Worm (Caenorhabditis elegans) whole organism, young adult: Measurements from ENCODE around the gene srsx-33.

Source experiments
- B0019.2 ChIP-seq: fragments of 200-800 bp; sonication (Bioruptor generic); conservative IDR thresholded peaks from 2 replicates; pipeline ENCODE4 v1.3.6; 2022; ENCODE audit warnings: missing genetic modification reagents, missing genetic modification characterization, missing compliant biosample characterization
- C06A6.2 ChIP-seq: fragments of 200-800 bp; sonication (Bioruptor generic); conservative IDR thresholded peaks from 2 replicates; pipeline ENCODE4 v1.3.6; 2022; ENCODE audit warnings: missing genetic modification characterization, missing compliant biosample characterization
- F39B2.1 ChIP-seq: fragments of 200-800 bp; sonication (Bioruptor generic); IDR thresholded peaks from 2 replicates; pipeline ENCODE4 v1.3.6; 2022; ENCODE audit warnings: missing genetic modification reagents, missing genetic modification characterization, missing compliant biosample characterization
- F49E8.2 ChIP-seq: sonication (generic microtip); optimal IDR thresholded peaks from 3 replicates; lab custom pipeline; 2017; ENCODE audit warnings: missing genetic modification characterization, mild to moderate bottlenecking, missing compliant biosample characterization, antibody characterized with exemption, moderate library complexity; ENCODE audit not compliant: insufficient read depth
- F55B11.4 ChIP-seq: sonication (generic microtip); optimal IDR thresholded peaks from 2 replicates; lab custom pipeline; 2016; ENCODE audit warnings: missing compliant biosample characterization, missing genetic modification characterization, borderline replicate concordance; ENCODE audit not compliant: insufficient read depth
- K11D2.4 ChIP-seq: fragments of 200-800 bp; sonication (Bioruptor generic); IDR thresholded peaks from 2 replicates; pipeline ENCODE4 v1.3.6; 2022; ENCODE audit warnings: missing genetic modification reagents, missing genetic modification characterization, missing compliant biosample characterization
- T07F8.4 ChIP-seq: sonication (generic microtip); optimal IDR thresholded peaks from 2 replicates; lab custom pipeline; 2016; ENCODE audit warnings: mild to moderate bottlenecking, missing genetic modification characterization, moderate library complexity, missing compliant biosample characterization
- Y53G8AR.9 ChIP-seq: fragments of 200-800 bp; sonication (Bioruptor generic); conservative IDR thresholded peaks from 2 replicates; pipeline ENCODE4 v1.3.6; 2022; ENCODE audit warnings: missing genetic modification reagents, missing genetic modification characterization, missing compliant biosample characterization
- Y56A3A.18 ChIP-seq: fragments of 200-800 bp; sonication (Bioruptor generic); IDR thresholded peaks from 2 replicates; pipeline ENCODE4 v1.3.6; 2022; ENCODE audit warnings: missing genetic modification reagents, missing genetic modification characterization, missing compliant biosample characterization
- ZK185.1 ChIP-seq: sonication (generic microtip); optimal IDR thresholded peaks from 2 replicates; lab custom pipeline; 2016; ENCODE audit warnings: mild to moderate bottlenecking, missing genetic modification characterization, missing compliant biosample characterization; ENCODE audit not compliant: poor library complexity, severe bottlenecking
- aptf-2 ChIP-seq: fragments of 200-800 bp; sonication (Bioruptor generic); conservative IDR thresholded peaks from 2 replicates; pipeline ENCODE4 v1.3.6; 2022; ENCODE audit warnings: missing genetic modification reagents, missing genetic modification characterization, missing compliant biosample characterization
- athp-1 ChIP-seq: sonication (generic microtip); optimal IDR thresholded peaks from 2 replicates; lab custom pipeline; 2017; ENCODE audit warnings: mild to moderate bottlenecking, missing genetic modification characterization, missing compliant biosample characterization
- bed-1 ChIP-seq: fragments of 200-800 bp; sonication (Bioruptor generic); IDR thresholded peaks from 2 replicates; pipeline ENCODE4 v1.3.6; 2022; ENCODE audit warnings: missing genetic modification reagents, missing genetic modification characterization, missing compliant biosample characterization
- ccch-3 ChIP-seq: fragments of 200-800 bp; sonication (Bioruptor generic); optimal IDR thresholded peaks from 2 replicates; lab custom pipeline; 2018; ENCODE audit warnings: mild to moderate bottlenecking, missing genetic modification characterization, missing compliant biosample characterization
- ceh-58 ChIP-seq: fragments of 200-800 bp; sonication (Bioruptor generic); IDR thresholded peaks from 2 replicates; pipeline ENCODE4 v1.3.6; 2022; ENCODE audit warnings: missing genetic modification characterization, missing compliant biosample characterization
- ceh-79 ChIP-seq: sonication (generic microtip); optimal IDR thresholded peaks from 2 replicates; lab custom pipeline; 2017; ENCODE audit warnings: mild to moderate bottlenecking, missing genetic modification characterization, missing compliant biosample characterization
- ceh-91 ChIP-seq: fragments of 200-800 bp; sonication (Bioruptor generic); IDR thresholded peaks from 2 replicates; pipeline ENCODE4 v1.3.6; 2022; ENCODE audit warnings: missing genetic modification reagents, missing genetic modification characterization, missing compliant biosample characterization
- chd-7 ChIP-seq: sonication (generic microtip); optimal IDR thresholded peaks from 2 replicates; lab custom pipeline; 2016; ENCODE audit warnings: mild to moderate bottlenecking, missing genetic modification characterization, moderate library complexity, missing compliant biosample characterization
- dpff-1 ChIP-seq: sonication (generic microtip); optimal IDR thresholded peaks from 2 replicates; lab custom pipeline; 2017; ENCODE audit warnings: mild to moderate bottlenecking, missing genetic modification characterization, missing compliant biosample characterization
- egl-18 ChIP-seq: fragments of 200-800 bp; sonication (Bioruptor generic); IDR thresholded peaks from 2 replicates; pipeline ENCODE4 v1.3.6; 2022; ENCODE audit warnings: missing genetic modification reagents, missing genetic modification characterization, missing compliant biosample characterization
- egl-44 ChIP-seq: fragments of 200-800 bp; sonication (Bioruptor generic); IDR thresholded peaks from 2 replicates; pipeline ENCODE4 v1.3.6; 2022; ENCODE audit warnings: missing genetic modification reagents, missing genetic modification characterization, missing compliant biosample characterization
- fkh-3 ChIP-seq: sonication (generic microtip); optimal IDR thresholded peaks from 2 replicates; lab custom pipeline; 2016; ENCODE audit warnings: mild to moderate bottlenecking, missing genetic modification characterization, missing compliant biosample characterization
- hlh-12 ChIP-seq: sonication (generic microtip); optimal IDR thresholded peaks from 2 replicates; lab custom pipeline; 2016; ENCODE audit warnings: missing genetic modification characterization, missing compliant biosample characterization
- hmg-1.2 ChIP-seq: fragments of 200-800 bp; sonication (Bioruptor generic); IDR thresholded peaks from 2 replicates; pipeline ENCODE4 v1.3.6; 2022; ENCODE audit warnings: missing genetic modification reagents, missing genetic modification characterization, missing compliant biosample characterization
- lin-54 ChIP-seq: fragments of 200-800 bp; sonication (Bioruptor generic); optimal IDR thresholded peaks from 2 replicates; lab custom pipeline; 2018; ENCODE audit warnings: mild to moderate bottlenecking, missing genetic modification characterization, missing compliant biosample characterization
- madf-8 ChIP-seq: fragments of 200-800 bp; sonication (Bioruptor generic); conservative IDR thresholded peaks from 2 replicates; pipeline ENCODE4 v1.3.6; 2022; ENCODE audit warnings: missing genetic modification reagents, missing genetic modification characterization, missing compliant biosample characterization
- mcd-1 ChIP-seq: fragments of 200-800 bp; sonication (Bioruptor generic); IDR thresholded peaks from 2 replicates; pipeline ENCODE4 v1.3.6; 2022; ENCODE audit warnings: missing genetic modification reagents, missing genetic modification characterization, missing compliant biosample characterization
- mes-4 ChIP-seq: sonication (generic microtip); optimal IDR thresholded peaks from 2 replicates; lab custom pipeline; 2016; ENCODE audit warnings: missing genotype, missing genetic modification characterization, missing compliant biosample characterization
- nfyb-1 ChIP-seq: fragments of 200-800 bp; sonication (Bioruptor generic); IDR thresholded peaks from 2 replicates; pipeline ENCODE4 v1.3.6; 2022; ENCODE audit warnings: missing genetic modification reagents, missing genetic modification characterization, missing compliant biosample characterization
- nhr-80 ChIP-seq: sonication (generic microtip); optimal IDR thresholded peaks from 2 replicates; lab custom pipeline; 2016; ENCODE audit warnings: missing genetic modification characterization, missing compliant biosample characterization
- sdz-38 ChIP-seq: sonication (generic microtip); optimal IDR thresholded peaks from 2 replicates; lab custom pipeline; 2016; ENCODE audit warnings: missing genotype, missing genetic modification characterization, missing compliant biosample characterization
- snpc-1.1 ChIP-seq: sonication (generic microtip); optimal IDR thresholded peaks from 2 replicates; lab custom pipeline; 2017; ENCODE audit warnings: missing genetic modification characterization, mild to moderate bottlenecking, missing compliant biosample characterization, antibody characterized with exemption, moderate library complexity, missing genotype, missing genetic modification reagents; ENCODE audit not compliant: insufficient read depth
- snpc-4 ChIP-seq, 5 experiments: fragments of 150-350 bp in 1 of 5; sonication (generic microtip) in 4 of 5; optimal IDR thresholded peaks; 2 replicates each; lab custom pipeline; 2014 to 2018; ENCODE audit warnings: missing genetic modification characterization in 5 of 5, missing biosample characterization in 3 of 5, antibody characterized with exemption in 2 of 5, mild to moderate bottlenecking in 2 of 5, missing compliant biosample characterization in 2 of 5, missing genotype in 2 of 5, moderate library complexity in 2 of 5, missing genetic modification reagents in 1 of 5
- somi-1 ChIP-seq: fragments of 200-800 bp; sonication (Bioruptor generic); optimal IDR thresholded peaks from 2 replicates; lab custom pipeline; 2018; ENCODE audit warnings: mild to moderate bottlenecking, missing genetic modification characterization, missing compliant biosample characterization
- sptf-2 ChIP-seq: fragments of 200-800 bp; sonication (Bioruptor generic); optimal IDR thresholded peaks from 2 replicates; lab custom pipeline; 2018; ENCODE audit warnings: mild to moderate bottlenecking, missing genetic modification characterization, missing compliant biosample characterization
- unc-130 ChIP-seq: sonication (generic microtip); optimal IDR thresholded peaks from 2 replicates; lab custom pipeline; 2016; ENCODE audit warnings: missing genetic modification reagents, missing genetic modification characterization, missing compliant biosample characterization
- zfh-2 ChIP-seq: fragments of 200-800 bp; sonication (Bioruptor generic); conservative IDR thresholded peaks from 2 replicates; pipeline ENCODE4 v1.3.6; 2022; ENCODE audit warnings: missing genetic modification reagents, missing genetic modification characterization, missing compliant biosample characterization
- zim-3 ChIP-seq: sonication (generic microtip); optimal IDR thresholded peaks from 2 replicates; lab custom pipeline; 2017; ENCODE audit warnings: mild to moderate bottlenecking, missing genetic modification characterization, moderate library complexity, missing compliant biosample characterization
- ztf-18 ChIP-seq: sonication (generic microtip); optimal IDR thresholded peaks from 2 replicates; lab custom pipeline; 2016; ENCODE audit warnings: missing genotype, mild to moderate bottlenecking, missing genetic modification characterization, missing compliant biosample characterization

srsx-33 gene

DNA sequence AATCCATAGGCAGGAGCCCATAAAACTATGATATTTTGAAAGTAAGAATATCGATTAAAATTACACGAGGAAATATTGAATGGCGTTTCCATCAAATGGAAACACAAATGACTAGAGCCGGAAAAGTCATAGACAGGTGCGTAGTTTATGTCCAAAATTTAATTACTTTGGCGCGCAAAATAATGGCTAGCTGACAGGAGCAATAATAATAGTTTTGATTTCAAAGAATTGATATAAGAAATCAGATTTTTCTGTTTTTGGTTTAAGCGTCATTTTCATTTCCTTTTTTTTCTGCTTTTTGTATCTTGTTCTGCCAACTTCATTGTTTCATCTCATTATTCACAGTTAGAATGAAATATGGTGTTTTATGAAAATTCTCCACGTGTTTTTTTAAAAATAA is 10.7 kb upstream of the srsx-33 start, which contains the start of gene F07B10.4 (continued):
- TF ChIP-seq F39B2.1 (GFP tag; lab: Robert Waterston, UW), result no peak
- no peak for TF ChIP-seq nfyb-1

DNA sequence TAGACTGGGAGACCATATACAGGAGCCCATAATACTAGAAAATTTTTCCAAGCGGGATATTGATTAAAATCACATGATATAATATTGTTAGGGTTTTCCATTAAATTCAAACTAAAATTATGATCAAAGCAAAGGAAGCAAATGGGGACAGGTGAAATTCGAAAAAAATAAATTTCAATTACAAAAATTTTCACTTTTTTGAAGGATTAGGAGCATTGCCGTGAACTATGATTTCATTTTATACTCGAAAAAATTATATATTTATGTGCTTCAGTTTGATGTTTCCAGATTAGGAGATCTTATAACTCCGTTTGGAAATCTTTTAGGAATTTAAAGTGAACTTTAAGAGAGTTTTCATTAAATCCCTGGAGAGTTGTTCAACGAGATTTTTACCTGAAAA is 8.3 kb upstream of the srsx-33 start, which contains the start of gene F07B10.7:
Gene F07B10.7, minus strand, starts transcription at position 101 of the 400 bp plus-strand sequence.
- TF ChIP-seq mes-4 (tag; lab: Kevin White, UChicago) (no peak), ceh-79 (no peak), C06A6.2 (GFP tag; lab: Robert Waterston, UW) (no peak), zfh-2 (no peak), dpff-1 (tag; lab: Kevin White, UChicago) (no peak)

DNA sequence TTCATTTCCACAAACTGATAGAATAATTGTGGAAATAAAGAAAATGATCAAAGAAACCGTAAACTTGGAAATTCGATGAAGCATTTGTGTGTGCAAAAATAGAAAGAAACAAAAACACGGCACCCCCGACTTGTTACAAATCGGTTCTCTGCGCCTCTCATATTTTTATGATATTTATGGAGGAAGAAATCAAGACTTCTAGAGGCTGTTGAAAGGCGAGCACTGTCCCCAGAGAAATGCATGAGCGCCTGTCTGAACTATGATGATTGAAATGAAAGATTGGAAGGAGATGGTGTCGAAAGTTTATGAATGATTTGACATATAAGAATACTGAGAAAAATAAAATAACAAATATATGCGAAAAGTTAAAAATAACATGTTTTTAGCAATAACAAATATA is 6.6 kb upstream of the srsx-33 start, which contains the start of gene lgc-36:
Gene lgc-36, minus strand, starts transcription at position 101 of the 400 bp plus-strand sequence.
- TF ChIP-seq sptf-2 (GFP tag; lab: Kevin White, UChicago), result no peak
- TF ChIP-seq snpc-4 (GFP tag; optimal IDR thresholded peaks at IDR 0.05; lab: Kevin White, UChicago), result no peak
- TF ChIP-seq snpc-4 (tag; optimal IDR thresholded peaks at IDR 0.05; lab: Kevin White, UChicago), result no peak
- no peak for TF ChIP-seq egl-18 (GFP tag; lab: Robert Waterston, UW)
- TF ChIP-seq C06A6.2 (GFP tag; lab: Robert Waterston, UW), result no peak
- TF ChIP-seq mcd-1, result no peak
- no peak for TF ChIP-seq F49E8.2
- no peak for TF ChIP-seq dpff-1 (tag; lab: Kevin White, UChicago)
- no peak for TF ChIP-seq hlh-12 (tag; lab: Kevin White, UChicago)

ce11 chrV:11254980-11255379 is 2.7 kb upstream of the srsx-33 start, which contains the start of gene srsx-31:
TSS of gene srsx-31 (minus strand) at chrV:11255080.
- TF ChIP-seq madf-8 (GFP tag; lab: Robert Waterston, UW) (no peak), ceh-91 (GFP tag; lab: Robert Waterston, UW) (no peak), zim-3 (tag; lab: Kevin White, UChicago) (no peak), F55B11.4 (tag; lab: Kevin White, UChicago) (no peak), ceh-58 (no peak), bed-1 (GFP tag; lab: Robert Waterston, UW) (no peak), lin-54 (no peak), mcd-1 (no peak), dpff-1 (tag; lab: Kevin White, UChicago) (no peak), hmg-1.2 (GFP tag; lab: Robert Waterston, UW) (no peak), sdz-38 (tag; lab: Kevin White, UChicago) (no peak), aptf-2 (GFP tag; lab: Robert Waterston, UW) (no peak), snpc-1.1 (no peak), fkh-3 (tag; lab: Kevin White, UChicago) (no peak), somi-1 (GFP tag; lab: Kevin White, UChicago) (no peak), ccch-3 (GFP tag; lab: Kevin White, UChicago) (no peak)

ce11 chrV:11251798-11252197 is 531 bp downstream of the srsx-33 start:
- TF ChIP-seq nfyb-1 (no peak), sptf-2 (GFP tag; lab: Kevin White, UChicago) (no peak), egl-44 (GFP tag; lab: Robert Waterston, UW) (no peak), T07F8.4 (no peak), chd-7 (tag; lab: Kevin White, UChicago) (no peak), nhr-80 (tag; lab: Kevin White, UChicago) (no peak), unc-130 (GFP tag; lab: Kevin White, UChicago) (no peak), ZK185.1 (tag; lab: Kevin White, UChicago) (no peak), ztf-18 (tag; lab: Kevin White, UChicago) (no peak), athp-1 (tag; lab: Kevin White, UChicago) (no peak), hlh-12 (tag; lab: Kevin White, UChicago) (no peak), K11D2.4 (no peak), Y56A3A.18 (GFP tag; lab: Robert Waterston, UW) (no peak), Y53G8AR.9 (no peak), snpc-4 (GFP tag; optimal IDR thresholded peaks at IDR 0.05; lab: Kevin White, UChicago) (no peak), snpc-4 (tag; optimal IDR thresholded peaks at IDR 0.05; lab: Kevin White, UChicago) (no peak), B0019.2 (GFP tag; lab: Robert Waterston, UW) (no peak)
